Fruit fly (Drosophila melanogaster): ENCODE data around the gene CG18557.

- TF ChIP-seq psq (optimal IDR thresholded peaks at IDR 0.05) (no peak), pan (optimal IDR thresholded peaks at IDR 0.05) (no peak), Dll (optimal IDR thresholded peaks at IDR 0.05) (no peak), EcR (GFP tag; optimal IDR thresholded peaks at IDR 0.05) (no peak), CG8478 (optimal IDR thresholded peaks at IDR 0.05) (no peak), usp (GFP tag; optimal IDR thresholded peaks at IDR 0.05) (no peak)
Measured at dm6 chr2L:2810831-2811230, 34.7 kb downstream of the CG18557 start.
